Worm (Caenorhabditis elegans) whole organism, midembryonic: ENCODE results near the gene C30G7.2.

Source experiments
- cog-1 ChIP-seq: sonication (generic microtip); optimal IDR thresholded peaks from 2 replicates; lab custom pipeline; 2016; ENCODE audit warnings: missing genetic modification characterization, missing compliant biosample characterization
- flt-1 ChIP-seq: fragments of 200-800 bp; sonication (Bioruptor generic); IDR thresholded peaks from 2 replicates; pipeline ENCODE4 v1.3.6; 2022; ENCODE audit warnings: missing genetic modification characterization, missing compliant biosample characterization
- klf-2 ChIP-seq: fragments of 200-800 bp; sonication (Bioruptor generic); conservative IDR thresholded peaks from 2 replicates; pipeline ENCODE4 v1.3.6; 2022; ENCODE audit warnings: missing genetic modification reagents, missing genetic modification characterization, missing compliant biosample characterization
- med-1 ChIP-seq: sonication (generic microtip); optimal IDR thresholded peaks from 2 replicates; lab custom pipeline; 2017; ENCODE audit warnings: missing genetic modification characterization, mild to moderate bottlenecking, missing compliant biosample characterization, antibody characterized with exemption, missing genetic modification reagents; ENCODE audit not compliant: insufficient read depth
- ref-1 ChIP-seq: fragments of 200-800 bp; sonication (Bioruptor generic); conservative IDR thresholded peaks from 2 replicates; pipeline ENCODE4 v1.3.6; 2022; ENCODE audit warnings: missing genetic modification reagents, missing genetic modification characterization, missing compliant biosample characterization
- tab-1 ChIP-seq: fragments of 200-800 bp; sonication (Bioruptor generic); IDR thresholded peaks from 2 replicates; pipeline ENCODE4 v1.3.6; 2022; ENCODE audit warnings: missing genetic modification characterization, missing compliant biosample characterization
- ztf-23 ChIP-seq: fragments of 200-800 bp; sonication (Bioruptor generic); IDR thresholded peaks from 2 replicates; pipeline ENCODE4 v1.3.6; 2022; ENCODE audit warnings: missing genetic modification reagents, missing genetic modification characterization, missing compliant biosample characterization
- ztf-29 ChIP-seq: fragments of 200-800 bp; sonication (Bioruptor generic); IDR thresholded peaks from 2 replicates; pipeline ENCODE4 v1.3.6; 2022; ENCODE audit warnings: missing genetic modification reagents, missing genetic modification characterization, missing compliant biosample characterization

DNA sequence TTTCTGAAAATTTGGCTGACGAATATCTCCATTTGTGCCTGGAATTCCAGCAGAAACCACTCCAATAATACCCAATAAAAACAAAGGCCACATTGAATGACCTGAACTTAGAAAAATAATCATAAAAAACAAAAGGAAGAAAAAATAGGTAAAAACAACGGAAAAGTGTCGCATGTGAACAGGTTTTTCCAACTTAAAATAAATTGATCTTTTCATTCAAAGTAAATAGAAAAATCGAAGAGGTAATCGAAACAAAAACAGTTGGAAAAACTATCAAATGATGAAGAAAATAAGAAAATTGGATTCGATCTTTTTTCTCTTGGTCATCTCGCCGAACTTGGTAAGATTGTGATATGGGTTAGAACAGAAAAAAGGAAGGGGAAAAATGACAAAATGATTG is 15.2 kb upstream of the C30G7.2 start, which contains the start of gene zmp-4:
- no peak for TF ChIP-seq ztf-23 (GFP tag; lab: Robert Waterston, UW)
- TF ChIP-seq klf-2 (GFP tag; lab: Robert Waterston, UW) = no peak
- TF ChIP-seq ztf-29 (GFP tag; lab: Robert Waterston, UW) = no peak
- no peak for TF ChIP-seq ref-1 (GFP tag; lab: Robert Waterston, UW)
- TF ChIP-seq cog-1 (tag; lab: Kevin White, UChicago) = no peak
- no peak for TF ChIP-seq med-1 (GFP tag; lab: Kevin White, UChicago)
- no peak for TF ChIP-seq flt-1
- TF ChIP-seq tab-1 (GFP tag; lab: Robert Waterston, UW) = no peak
